Fruit fly (Drosophila melanogaster) whole organism, embryonic: ENCODE results near the gene Cp18.
A peak's percentile ranks its signal among the peaks of the same experiment; 100 is the strongest.

Experiments used
- Atf3 ChIP-seq: fragments of 200-800 bp; sonication (Bioruptor generic); optimal IDR thresholded peaks from 3 replicates; lab custom pipeline; 2016; ENCODE audit warnings: missing biosample characterization, missing genetic modification characterization
- CG10565 ChIP-seq: fragments of 200-800 bp; sonication (Bioruptor generic); optimal IDR thresholded peaks from 3 replicates; lab custom pipeline; 2016; ENCODE audit warnings: missing biosample characterization, mild to moderate bottlenecking, missing genetic modification characterization
- CG10654 ChIP-seq: fragments of 200-800 bp; sonication (Bioruptor generic); optimal IDR thresholded peaks from 2 replicates; lab custom pipeline; 2016; ENCODE audit warnings: missing biosample characterization, missing genetic modification characterization
- CG12769 ChIP-seq: fragments of 200-800 bp; sonication (Bioruptor generic); optimal IDR thresholded peaks from 2 replicates; lab custom pipeline; 2019; ENCODE audit warnings: missing biosample characterization, mild to moderate bottlenecking, missing genetic modification characterization, moderate library complexity
- CG14050 ChIP-seq: fragments of 200-800 bp; sonication (Bioruptor generic); IDR thresholded peaks from 3 replicates; pipeline ENCODE4 v1.3.6; 2022; ENCODE audit warnings: missing biosample characterization, missing genetic modification characterization
- CG14667 ChIP-seq: fragments of 200-800 bp; sonication (Bioruptor generic); IDR thresholded peaks from 2 replicates; pipeline ENCODE4 v1.3.6; 2022; ENCODE audit warnings: missing biosample characterization, missing genetic modification characterization
- CG1647 ChIP-seq: fragments of 200-800 bp; sonication (Bioruptor generic); optimal IDR thresholded peaks from 3 replicates; lab custom pipeline; 2016; ENCODE audit warnings: missing biosample characterization, missing genetic modification characterization
- CG16815 ChIP-seq: fragments of 200-800 bp; sonication (Bioruptor generic); optimal IDR thresholded peaks from 3 replicates; lab custom pipeline; 2017; ENCODE audit warnings: missing biosample characterization, mild to moderate bottlenecking, missing genetic modification characterization
- CG17802 ChIP-seq: fragments of 200-800 bp; sonication (Bioruptor generic); optimal IDR thresholded peaks from 2 replicates; lab custom pipeline; 2018; ENCODE audit warnings: missing biosample characterization, mild to moderate bottlenecking, missing genetic modification characterization, moderate library complexity
- CG2120 ChIP-seq: fragments of 200-800 bp; sonication (Bioruptor generic); optimal IDR thresholded peaks from 3 replicates; lab custom pipeline; 2016; ENCODE audit warnings: missing biosample characterization, missing genetic modification characterization
- CG32767 ChIP-seq: fragments of 200-800 bp; sonication (Bioruptor generic); IDR thresholded peaks from 2 replicates; pipeline ENCODE4 v1.3.6; 2022; ENCODE audit warnings: missing biosample characterization, missing genetic modification characterization
- CG34422 ChIP-seq: fragments of 200-800 bp; sonication (Bioruptor generic); IDR thresholded peaks from 3 replicates; pipeline ENCODE4 v1.3.6; 2022; ENCODE audit warnings: missing biosample characterization, missing genetic modification characterization
- CG5180 ChIP-seq: fragments of 200-800 bp; sonication (Bioruptor generic); optimal IDR thresholded peaks from 3 replicates; lab custom pipeline; 2017; ENCODE audit warnings: missing biosample characterization, missing genetic modification characterization, mild to moderate bottlenecking, moderate library complexity, missing genetic modification reagents
- CG6175 ChIP-seq: fragments of 200-800 bp; sonication (Bioruptor generic); IDR thresholded peaks from 3 replicates; pipeline ENCODE4 v1.3.6; 2022; ENCODE audit warnings: missing biosample characterization, missing genetic modification characterization
- CG6254 ChIP-seq: fragments of 200-800 bp; sonication (Bioruptor generic); optimal IDR thresholded peaks from 3 replicates; lab custom pipeline; 2017; ENCODE audit warnings: mild to moderate bottlenecking, missing biosample characterization, missing genetic modification reagents, missing genetic modification characterization
- CG7271 ChIP-seq: fragments of 200-800 bp; sonication (Bioruptor generic); optimal IDR thresholded peaks from 2 replicates; lab custom pipeline; 2018; ENCODE audit warnings: missing biosample characterization, mild to moderate bottlenecking, missing genetic modification characterization, moderate library complexity
- CG8924 ChIP-seq: fragments of 200-800 bp; optimal IDR thresholded peaks from 3 replicates; lab custom pipeline; 2019; ENCODE audit warnings: missing biosample characterization, mild to moderate bottlenecking, missing genetic modification characterization, moderate library complexity
- CoRest ChIP-seq: fragments of 200-800 bp; sonication (Bioruptor generic); optimal IDR thresholded peaks from 3 replicates; lab custom pipeline; 2018; ENCODE audit warnings: missing biosample characterization, mild to moderate bottlenecking, missing genetic modification characterization, moderate library complexity
- D ChIP-seq, 2 experiments: fragments of 200-800 bp in 1 of 2; fragments of >200 bp in 1 of 2; sonication (Bioruptor generic) in 1 of 2; optimal IDR thresholded peaks; 2 replicates in 1 of 2; 3 replicates in 1 of 2; lab custom pipeline; 2017; ENCODE audit warnings: mild to moderate bottlenecking in 1 of 2, missing biosample characterization in 1 of 2, missing genetic modification characterization in 1 of 2, missing genetic modification reagents in 1 of 2
- D19A ChIP-seq: fragments of 200-800 bp; optimal IDR thresholded peaks from 3 replicates; lab custom pipeline; 2019; ENCODE audit warnings: missing biosample characterization, mild to moderate bottlenecking, missing genetic modification characterization, moderate library complexity
- Dfd ChIP-seq, 2 experiments: fragments of >200 bp; optimal IDR thresholded peaks; 2 replicates each; lab custom pipeline; 2017; ENCODE audit warnings: missing biosample characterization in 2 of 2, missing genetic modification characterization in 2 of 2
- Gsc ChIP-seq: fragments of 200-800 bp; sonication (Bioruptor generic); IDR thresholded peaks from 2 replicates; pipeline ENCODE4 v1.3.6; 2022; ENCODE audit warnings: missing biosample characterization, missing genetic modification characterization
- Hr39 ChIP-seq: fragments of >200 bp; optimal IDR thresholded peaks from 2 replicates; lab custom pipeline; 2017
- Mad ChIP-seq: fragments of 200-800 bp; sonication (Bioruptor generic); optimal IDR thresholded peaks from 2 replicates; lab custom pipeline; 2016; ENCODE audit warnings: missing biosample characterization, missing genetic modification characterization
- Rfx ChIP-seq: fragments of 200-800 bp; sonication (Bioruptor generic); IDR thresholded peaks from 2 replicates; pipeline ENCODE4 v1.3.6; 2022; ENCODE audit warnings: missing biosample characterization, missing genetic modification characterization
- Sry-δ ChIP-seq: fragments of 200-800 bp; sonication (Bioruptor generic); optimal IDR thresholded peaks from 2 replicates; lab custom pipeline; 2016; ENCODE audit warnings: missing biosample characterization, missing genetic modification characterization
- TFAM ChIP-seq: fragments of 200-800 bp; sonication (Bioruptor generic); optimal IDR thresholded peaks from 2 replicates; lab custom pipeline; 2017; ENCODE audit warnings: missing biosample characterization, missing genetic modification characterization, inconsistent platforms
- Taf1 ChIP-seq: fragments of 200-800 bp; sonication (Bioruptor generic); IDR thresholded peaks from 2 replicates; pipeline ENCODE4 v1.3.6; 2022; ENCODE audit warnings: missing biosample characterization, missing genetic modification characterization
- YL-1 ChIP-seq: fragments of 200-800 bp; sonication (Bioruptor generic); optimal IDR thresholded peaks from 3 replicates; lab custom pipeline; 2017; ENCODE audit warnings: missing biosample characterization, mild to moderate bottlenecking, missing genetic modification characterization
- bsh ChIP-seq, 2 experiments: fragments of 200-800 bp; sonication (Bioruptor generic); optimal IDR thresholded peaks; 2 replicates each; lab custom pipeline; 2017 to 2018; ENCODE audit warnings: mild to moderate bottlenecking in 2 of 2, missing biosample characterization in 2 of 2, missing genetic modification characterization in 2 of 2, moderate library complexity in 1 of 2
- cg ChIP-seq: fragments of 200-800 bp; sonication (Bioruptor generic); optimal IDR thresholded peaks from 3 replicates; lab custom pipeline; 2019; ENCODE audit warnings: missing biosample characterization, mild to moderate bottlenecking, missing genetic modification characterization, moderate library complexity
- ci ChIP-seq: fragments of 200-800 bp; sonication (Bioruptor generic); IDR thresholded peaks from 3 replicates; pipeline ENCODE4 v1.3.6; 2022; ENCODE audit warnings: missing biosample characterization, missing genetic modification characterization
- cwo ChIP-seq: fragments of 200-800 bp; sonication (Bioruptor generic); optimal IDR thresholded peaks from 3 replicates; lab custom pipeline; 2017; ENCODE audit warnings: missing biosample characterization, missing genetic modification characterization, mild to moderate bottlenecking, moderate library complexity, missing genetic modification reagents
- dimm ChIP-seq: fragments of 200-800 bp; sonication (Bioruptor generic); IDR thresholded peaks from 2 replicates; pipeline ENCODE4 v1.3.6; 2022; ENCODE audit warnings: missing biosample characterization, missing genetic modification characterization
- dmrt11E ChIP-seq: fragments of 200-800 bp; sonication (Bioruptor generic); optimal IDR thresholded peaks from 3 replicates; lab custom pipeline; 2018; ENCODE audit warnings: missing biosample characterization, mild to moderate bottlenecking, missing genetic modification characterization, moderate library complexity
- fd102C ChIP-seq: fragments of 200-800 bp; sonication (Bioruptor generic); optimal IDR thresholded peaks from 2 replicates; lab custom pipeline; 2018; ENCODE audit warnings: missing biosample characterization, mild to moderate bottlenecking, missing genetic modification characterization, moderate library complexity
- ham ChIP-seq: fragments of 200-800 bp; sonication (Bioruptor generic); IDR thresholded peaks from 2 replicates; pipeline ENCODE4 v1.3.6; 2022; ENCODE audit warnings: missing biosample characterization, missing genetic modification characterization
- insv ChIP-seq, 2 experiments: fragments of 200-800 bp; sonication (Bioruptor generic); optimal IDR thresholded peaks; 3 replicates each; lab custom pipeline; 2016 to 2018; ENCODE audit warnings: missing biosample characterization in 2 of 2, missing genetic modification characterization in 2 of 2
- inv ChIP-seq: fragments of 200-800 bp; sonication (Bioruptor generic); IDR thresholded peaks from 2 replicates; pipeline ENCODE4 v1.3.6; 2022; ENCODE audit warnings: missing biosample characterization, missing genetic modification characterization; ENCODE audit not compliant: partially characterized antibody
- mam ChIP-seq: fragments of 200-800 bp; sonication (Bioruptor generic); optimal IDR thresholded peaks from 3 replicates; lab custom pipeline; 2016; ENCODE audit warnings: missing biosample characterization, missing genetic modification characterization
- nerfin-2 ChIP-seq: fragments of 200-800 bp; sonication (Bioruptor generic); IDR thresholded peaks from 2 replicates; pipeline ENCODE4 v1.3.6; 2022; ENCODE audit warnings: missing biosample characterization, missing genetic modification characterization; ENCODE audit not compliant: partially characterized antibody
- phol ChIP-seq: fragments of 200-800 bp; sonication (Bioruptor generic); optimal IDR thresholded peaks from 3 replicates; lab custom pipeline; 2018; ENCODE audit warnings: missing biosample characterization, mild to moderate bottlenecking, missing genetic modification characterization, moderate library complexity
- pros ChIP-seq: fragments of 200-800 bp; sonication (Bioruptor generic); optimal IDR thresholded peaks from 3 replicates; lab custom pipeline; 2019; ENCODE audit warnings: missing biosample characterization, mild to moderate bottlenecking, missing genetic modification characterization, moderate library complexity
- rib ChIP-seq: fragments of 200-800 bp; sonication (Bioruptor generic); IDR thresholded peaks from 2 replicates; pipeline ENCODE4 v1.3.6; 2022; ENCODE audit warnings: missing biosample characterization, missing genetic modification characterization
- run ChIP-seq: fragments of 200-800 bp; sonication (Bioruptor generic); optimal IDR thresholded peaks from 3 replicates; lab custom pipeline; 2018; ENCODE audit warnings: missing biosample characterization, mild to moderate bottlenecking, missing genetic modification characterization
- sr ChIP-seq: fragments of 200-800 bp; sonication (Bioruptor generic); IDR thresholded peaks from 3 replicates; pipeline ENCODE4 v1.3.6; 2022; ENCODE audit warnings: missing biosample characterization, missing genetic modification characterization
- trem ChIP-seq: fragments of 200-800 bp; optimal IDR thresholded peaks from 3 replicates; lab custom pipeline; 2019; ENCODE audit warnings: missing biosample characterization, mild to moderate bottlenecking, missing genetic modification characterization, moderate library complexity
- trh ChIP-seq: fragments of 200-800 bp; sonication (Bioruptor generic); optimal IDR thresholded peaks from 2 replicates; lab custom pipeline; 2016; ENCODE audit warnings: missing biosample characterization, missing genetic modification characterization
- ttk ChIP-seq: fragments of 200-800 bp; sonication (Bioruptor generic); IDR thresholded peaks from 2 replicates; pipeline ENCODE4 v2.1.2; 2022; ENCODE audit warnings: missing biosample characterization, missing genetic modification characterization

Cp18 gene

DNA sequence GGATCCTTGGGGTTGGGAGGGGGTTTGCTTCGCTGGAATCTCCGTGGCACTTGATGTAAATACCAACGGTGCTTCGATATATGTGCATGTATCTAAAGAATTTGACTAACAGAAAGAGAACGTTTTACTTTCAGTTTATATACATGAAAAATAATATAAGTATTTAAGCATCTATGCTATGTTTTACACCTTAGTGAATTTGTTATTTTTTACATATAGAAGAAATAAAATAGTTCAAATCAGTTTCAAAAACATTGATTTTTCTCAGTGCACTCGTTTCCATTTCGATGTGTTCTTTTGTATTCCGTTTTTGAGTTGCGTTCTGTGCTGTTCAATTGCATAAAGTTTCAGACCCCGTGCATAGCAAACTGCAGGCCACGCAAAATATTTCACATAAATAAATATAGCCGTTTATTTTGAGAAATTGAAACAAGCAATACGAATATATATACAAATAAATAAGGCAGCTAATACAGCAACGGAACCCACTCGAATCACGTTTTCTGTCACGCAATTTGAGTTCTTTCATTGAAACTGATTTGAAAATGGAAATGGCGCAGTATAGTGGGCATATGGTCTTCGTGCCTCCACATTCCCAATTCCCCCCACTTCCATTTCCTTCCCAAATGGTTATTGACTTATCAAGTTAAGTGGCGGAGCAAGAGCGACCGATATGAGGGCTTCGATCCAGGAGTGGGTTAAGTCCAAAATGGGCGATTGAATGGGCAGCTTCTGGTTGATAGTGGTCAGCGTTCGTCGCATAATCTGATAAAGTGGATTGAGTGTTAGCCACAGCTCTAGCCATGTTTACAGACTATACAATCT lies 43.8 kb upstream of the Cp18 start (continued):
- TF ChIP-seq CG10654 (GFP tag; lab: Kevin White, UChicago) (no peak), nerfin-2 (GFP tag; lab: Robert Waterston, UW) (no peak), ci (GFP tag; lab: Robert Waterston, UW) (no peak), D (optimal IDR thresholded peaks at IDR 0.05; lab: Kevin White, UChicago) (no peak), D (GFP tag; optimal IDR thresholded peaks at IDR 0.05; lab: Kevin White, UChicago) (no peak), CG2120 (GFP tag; lab: Kevin White, UChicago) (no peak), fd102C (GFP tag; lab: Kevin White, UChicago) (no peak), Hr39 (lab: Kevin White, UChicago) (no peak), CG6175 (GFP tag; lab: Robert Waterston, UW) (peak; percentile 13; the same call in 1 of the 3 replicates), TFAM (GFP tag; lab: Kevin White, UChicago) (no peak), CG32767 (GFP tag; lab: Robert Waterston, UW) (no peak), CG7271 (no peak), cwo (peak; percentile 83), CG6254 (no peak), bsh (GFP tag; optimal IDR thresholded peaks at IDR 0.05; lab: Kevin White, UChicago) (no peak), phol (tag; lab: Kevin White, UChicago) (peak; percentile 7), CG14050 (GFP tag; lab: Robert Waterston, UW) (no peak), Rfx (no peak; the same call in 1 of the 2 replicates), D19A (tag; lab: Kevin White, UChicago) (no peak), inv (GFP tag; lab: Robert Waterston, UW) (no peak), rib (GFP tag; lab: Robert Waterston, UW) (no peak), pros (GFP tag; lab: Kevin White, UChicago) (no peak), Sry-δ (GFP tag; lab: Kevin White, UChicago) (no peak), CG16815 (GFP tag; lab: Kevin White, UChicago) (no peak), trh (GFP tag; lab: Kevin White, UChicago) (no peak), cg (GFP tag; lab: Kevin White, UChicago) (no peak), CG1647 (GFP tag; lab: Kevin White, UChicago) (peak; percentile 1), sr (GFP tag; lab: Robert Waterston, UW) (no peak), dmrt11E (tag; lab: Kevin White, UChicago) (no peak), CG5180 (GFP tag; lab: Kevin White, UChicago) (no peak), Mad (GFP tag; lab: Kevin White, UChicago) (no peak), run (tag; lab: Kevin White, UChicago) (no peak), Atf3 (GFP tag; lab: Kevin White, UChicago) (no peak), Taf1 (no peak), CG8924 (no peak), Gsc (GFP tag; lab: Robert Waterston, UW) (no peak), CG34422 (GFP tag; lab: Robert Waterston, UW) (no peak), mam (GFP tag; lab: Kevin White, UChicago) (no peak), CG14667 (GFP tag; lab: Robert Waterston, UW) (no peak), YL-1 (GFP tag; lab: Kevin White, UChicago) (no peak), CG12769 (tag; lab: Kevin White, UChicago) (peak; percentile 80), insv (GFP tag; optimal IDR thresholded peaks at IDR 0.05; lab: Kevin White, UChicago) (no peak), Dfd (GFP tag; optimal IDR thresholded peaks at IDR 0.05; lab: Kevin White, UChicago) (no peak), CoRest (no peak), dimm (GFP tag; lab: Robert Waterston, UW) (no peak), ham (no peak), trem (tag; lab: Kevin White, UChicago) (no peak), CG10565 (no peak), CG17802 (tag; lab: Kevin White, UChicago) (no peak), ttk (GFP tag; lab: Robert Waterston, UW) (0 out of 2 replicates have a peak, but pooled peaks have one; percentile 6)
